Worm (Caenorhabditis elegans) whole organism, L2 larva: ENCODE data around the gene ZK809.8.

Experiments
- C34F6.9 ChIP-seq: fragments of 150-350 bp; optimal IDR thresholded peaks from 2 replicates; lab custom pipeline; 2014; ENCODE audit warnings: missing biosample characterization, missing genetic modification characterization
- F13H6.1 ChIP-seq: sonication (generic microtip); optimal IDR thresholded peaks from 2 replicates; lab custom pipeline; 2016; ENCODE audit warnings: missing genetic modification characterization, missing compliant biosample characterization
- Y55F3AM.14 ChIP-seq: fragments of 200-800 bp; sonication (Bioruptor generic); optimal IDR thresholded peaks from 2 replicates; lab custom pipeline; 2018; ENCODE audit warnings: mild to moderate bottlenecking, missing genetic modification characterization, missing compliant biosample characterization
- ZK546.5 ChIP-seq: sonication (generic microtip); optimal IDR thresholded peaks from 2 replicates; lab custom pipeline; 2017; ENCODE audit warnings: missing biosample characterization, missing genetic modification characterization
- alr-1 ChIP-seq: fragments of 150-350 bp; optimal IDR thresholded peaks from 2 replicates; lab custom pipeline; 2014; ENCODE audit warnings: missing biosample characterization, missing genetic modification characterization
- aly-2 ChIP-seq: fragments of 150-350 bp; optimal IDR thresholded peaks from 2 replicates; lab custom pipeline; 2014; ENCODE audit warnings: missing biosample characterization, missing genetic modification characterization
- ama-1 ChIP-seq: fragments of 150-350 bp; optimal IDR thresholded peaks from 2 replicates; lab custom pipeline; 2018; ENCODE audit warnings: inconsistent platforms
- ceh-16 ChIP-seq: fragments of 150-350 bp; optimal IDR thresholded peaks from 2 replicates; lab custom pipeline; 2014; ENCODE audit warnings: missing biosample characterization, missing genetic modification characterization
- ceh-82 ChIP-seq: fragments of 150-350 bp; optimal IDR thresholded peaks from 2 replicates; lab custom pipeline; 2014; ENCODE audit warnings: missing biosample characterization, missing genetic modification characterization
- crh-2 ChIP-seq: sonication (generic microtip); optimal IDR thresholded peaks from 2 replicates; lab custom pipeline; 2017; ENCODE audit warnings: missing biosample characterization, missing genetic modification characterization
- egl-27 ChIP-seq: sonication (generic microtip); optimal IDR thresholded peaks from 3 replicates; lab custom pipeline; 2017; ENCODE audit warnings: missing biosample characterization, missing genetic modification reagents, missing genetic modification characterization
- elt-1 ChIP-seq: fragments of 150-350 bp; optimal IDR thresholded peaks from 2 replicates; lab custom pipeline; 2014; ENCODE audit warnings: missing biosample characterization, missing genetic modification characterization
- fos-1 ChIP-seq: fragments of 150-350 bp; optimal IDR thresholded peaks from 2 replicates; lab custom pipeline; 2014; ENCODE audit warnings: missing biosample characterization, missing genetic modification characterization
- gmeb-1 ChIP-seq: fragments of 150-350 bp; optimal IDR thresholded peaks from 2 replicates; lab custom pipeline; 2014; ENCODE audit warnings: missing biosample characterization, missing genetic modification characterization
- lin-11 ChIP-seq: fragments of 150-350 bp; sonication (generic microtip); optimal IDR thresholded peaks from 2 replicates; lab custom pipeline; 2014; ENCODE audit warnings: missing biosample characterization, missing genetic modification characterization, inconsistent platforms, mixed read lengths
- lin-39 ChIP-seq: fragments of 150-350 bp; optimal IDR thresholded peaks from 2 replicates; lab custom pipeline; 2014; ENCODE audit warnings: missing biosample characterization, missing genetic modification reagents, missing genetic modification characterization
- lsy-2 ChIP-seq, 2 experiments: fragments of 150-350 bp in 1 of 2; sonication (generic microtip) in 1 of 2; optimal IDR thresholded peaks; 2 replicates each; lab custom pipeline; 2014 to 2017; ENCODE audit warnings: missing biosample characterization in 2 of 2, missing genetic modification characterization in 2 of 2
- mab-5 ChIP-seq: fragments of 150-350 bp; optimal IDR thresholded peaks from 2 replicates; lab custom pipeline; 2014; ENCODE audit warnings: missing biosample characterization, missing genetic modification characterization
- mbf-1 ChIP-seq: sonication (generic microtip); optimal IDR thresholded peaks from 2 replicates; lab custom pipeline; 2017; ENCODE audit warnings: missing biosample characterization, missing genetic modification characterization
- mdl-1 ChIP-seq, 2 experiments: fragments of 150-350 bp in 1 of 2; sonication (generic microtip) in 1 of 2; optimal IDR thresholded peaks; 2 replicates each; lab custom pipeline; 2017; ENCODE audit warnings: missing biosample characterization in 2 of 2, missing genetic modification characterization in 2 of 2
- nhr-10 ChIP-seq: sonication (generic microtip); optimal IDR thresholded peaks from 2 replicates; lab custom pipeline; 2017; ENCODE audit warnings: missing biosample characterization, missing genetic modification characterization
- nhr-11 ChIP-seq: fragments of 150-350 bp; optimal IDR thresholded peaks from 2 replicates; lab custom pipeline; 2014; ENCODE audit warnings: missing biosample characterization, missing genetic modification characterization
- nhr-12 ChIP-seq: fragments of 150-350 bp; optimal IDR thresholded peaks from 2 replicates; lab custom pipeline; 2014; ENCODE audit warnings: missing biosample characterization, missing genetic modification characterization
- nhr-129 ChIP-seq: fragments of 150-350 bp; optimal IDR thresholded peaks from 2 replicates; lab custom pipeline; 2014; ENCODE audit warnings: missing biosample characterization, missing genetic modification characterization
- nhr-23 ChIP-seq: fragments of 150-350 bp; optimal IDR thresholded peaks from 2 replicates; lab custom pipeline; 2014; ENCODE audit warnings: missing biosample characterization, missing genetic modification reagents, missing genetic modification characterization
- nhr-25 ChIP-seq: fragments of 150-350 bp; sonication (generic microtip); optimal IDR thresholded peaks from 3 replicates; lab custom pipeline; 2014; ENCODE audit warnings: missing biosample characterization, missing genetic modification characterization
- nhr-6 ChIP-seq: fragments of 150-350 bp; optimal IDR thresholded peaks from 2 replicates; lab custom pipeline; 2014; ENCODE audit warnings: missing biosample characterization, missing genetic modification characterization
- nhr-77 ChIP-seq: fragments of 150-350 bp; optimal IDR thresholded peaks from 2 replicates; lab custom pipeline; 2014; ENCODE audit warnings: missing biosample characterization, missing genetic modification characterization
- peb-1 ChIP-seq: fragments of 150-350 bp; optimal IDR thresholded peaks from 2 replicates; lab custom pipeline; 2014; ENCODE audit warnings: missing biosample characterization, missing genetic modification characterization
- skn-1 ChIP-seq: sonication (generic microtip); optimal IDR thresholded peaks from 2 replicates; lab custom pipeline; 2017; ENCODE audit warnings: missing biosample characterization, missing genetic modification characterization
- sma-3 ChIP-seq: sonication (generic microtip); optimal IDR thresholded peaks from 2 replicates; lab custom pipeline; 2016; ENCODE audit warnings: missing genetic modification reagents, missing genetic modification characterization, missing compliant biosample characterization
- sma-9 ChIP-seq, 2 experiments: fragments of 150-350 bp in 1 of 2; sonication (generic microtip) in 1 of 2; optimal IDR thresholded peaks; 2 replicates each; lab custom pipeline; 2014 to 2016; ENCODE audit warnings: missing genetic modification characterization in 2 of 2, mild to moderate bottlenecking in 1 of 2, missing biosample characterization in 1 of 2, missing compliant biosample characterization in 1 of 2, missing genetic modification reagents in 1 of 2, moderate library complexity in 1 of 2
- snpc-4 ChIP-seq: fragments of 150-350 bp; optimal IDR thresholded peaks from 2 replicates; lab custom pipeline; 2014; ENCODE audit warnings: missing biosample characterization, missing genetic modification characterization
- unc-39 ChIP-seq: fragments of 150-350 bp; optimal IDR thresholded peaks from 2 replicates; lab custom pipeline; 2014; ENCODE audit warnings: missing biosample characterization, missing genetic modification characterization
- unc-55 ChIP-seq: fragments of 150-350 bp; sonication (generic microtip); optimal IDR thresholded peaks from 3 replicates; lab custom pipeline; 2014; ENCODE audit warnings: missing biosample characterization, missing genetic modification reagents, missing genetic modification characterization
- zag-1 ChIP-seq: fragments of 150-350 bp; optimal IDR thresholded peaks from 2 replicates; lab custom pipeline; 2014; ENCODE audit warnings: missing biosample characterization, missing genetic modification characterization
- ztf-1 ChIP-seq: fragments of 200-800 bp; sonication (Bioruptor generic); conservative IDR thresholded peaks from 2 replicates; pipeline ENCODE4 v1.3.6; 2022; ENCODE audit warnings: missing genetic modification characterization, missing compliant biosample characterization
- ztf-11 ChIP-seq: sonication (generic microtip); optimal IDR thresholded peaks from 2 replicates; lab custom pipeline; 2017; ENCODE audit warnings: missing biosample characterization, missing genetic modification characterization
- ztf-4 ChIP-seq: fragments of 150-350 bp; optimal IDR thresholded peaks from 2 replicates; lab custom pipeline; 2014; ENCODE audit warnings: missing biosample characterization, missing genetic modification characterization

ZK809.8 gene

DNA sequence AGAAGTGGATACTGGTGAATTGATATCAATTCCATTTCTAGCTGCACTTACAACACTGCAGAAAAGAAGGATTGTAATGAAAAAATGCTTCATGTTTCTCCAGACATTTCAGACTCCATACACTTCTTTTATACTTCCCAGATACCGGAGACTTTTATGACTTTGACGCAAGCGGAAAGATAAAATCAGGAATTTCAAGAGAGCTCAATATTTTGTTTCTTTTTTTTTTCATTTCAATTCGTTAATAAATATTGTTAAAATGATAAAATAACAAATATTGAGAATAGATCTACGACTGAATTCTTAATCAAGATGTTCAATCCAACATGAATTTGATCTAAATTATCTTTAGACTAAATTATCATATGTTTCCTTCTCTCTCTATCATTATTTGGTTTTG is 23.4 kb downstream of the ZK809.8 start, which contains the start of gene lys-5:
Gene lys-5 (minus strand): TSS at position 101 of the 400 bp plus-strand sequence.
- TF ChIP-seq zag-1 (tag; lab: Kevin White, UChicago) (no peak), ztf-4 (no peak), nhr-25 (tag; lab: Kevin White, UChicago) (no peak), aly-2 (tag; lab: Kevin White, UChicago) (no peak), peb-1 (tag; lab: Kevin White, UChicago) (no peak), ztf-11 (tag; lab: Kevin White, UChicago) (no peak), ceh-82 (no peak), egl-27 (no peak), ZK546.5 (tag; lab: Kevin White, UChicago) (no peak), lsy-2 (tag; optimal IDR thresholded peaks at IDR 0.05; lab: Kevin White, UChicago) (no peak), sma-3 (GFP tag; lab: Kevin White, UChicago) (no peak)

DNA sequence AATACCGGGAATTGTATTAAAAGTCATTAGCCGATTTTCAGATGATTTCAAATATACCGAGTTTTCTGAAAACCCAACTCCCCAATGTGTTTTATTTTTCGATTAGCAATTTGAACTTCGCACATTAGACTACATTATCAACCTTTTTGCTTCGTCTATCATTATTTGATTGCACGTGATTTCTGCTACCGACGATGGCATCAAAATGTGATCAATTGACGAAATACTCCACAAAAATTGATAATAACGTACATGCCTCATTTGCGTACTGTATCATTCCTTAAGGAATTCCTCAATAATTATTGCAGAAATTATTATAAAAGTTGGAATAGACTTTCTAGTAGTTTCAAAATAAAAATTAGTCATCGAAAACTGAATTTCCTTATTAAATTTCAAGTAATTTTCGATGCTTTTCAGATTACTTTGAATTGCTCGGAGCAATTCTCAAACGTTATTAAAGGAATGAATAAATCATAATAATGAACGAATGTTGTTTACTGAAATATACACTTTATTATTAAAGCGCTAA is 25.0 kb downstream of the ZK809.8 start:
- TF ChIP-seq sma-9 (GFP tag; optimal IDR thresholded peaks at IDR 0.05; lab: Kevin White, UChicago) (peak; percentile 54), sma-9 (tag; optimal IDR thresholded peaks at IDR 0.05; lab: Kevin White, UChicago) (no peak), crh-2 (peak; percentile 27), Y55F3AM.14 (GFP tag; lab: Kevin White, UChicago) (no peak), F13H6.1 (no peak), gmeb-1 (tag; lab: Kevin White, UChicago) (peak; percentile 7), C34F6.9 (tag; lab: Kevin White, UChicago) (no peak), fos-1 (tag; lab: Kevin White, UChicago) (peak; percentile 40)

DNA sequence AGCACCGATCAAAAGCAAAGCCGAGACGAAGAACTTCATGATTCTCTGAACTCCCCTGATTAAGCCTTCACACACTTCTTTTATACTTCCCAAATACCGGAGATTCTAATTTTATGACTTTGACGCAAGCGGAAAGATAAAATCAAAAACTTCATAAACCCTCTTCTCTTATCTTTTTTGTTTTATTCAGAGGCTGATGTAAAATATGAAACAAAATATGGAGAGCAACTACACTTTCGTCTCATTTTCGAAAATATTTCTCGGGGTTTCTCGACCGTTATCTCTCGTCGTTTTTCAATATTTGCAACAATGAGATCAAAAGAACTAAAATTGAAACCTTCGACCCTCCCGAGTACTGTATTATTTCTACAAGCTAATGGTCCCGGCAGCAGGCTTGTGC is 25.8 kb downstream of the ZK809.8 start, which contains the start of gene lys-4:
Gene lys-4 (minus strand): TSS at position 115 of the 400 bp plus-strand sequence.
- TF ChIP-seq ztf-11 (tag; lab: Kevin White, UChicago) (no peak), sma-9 (GFP tag; optimal IDR thresholded peaks at IDR 0.05; lab: Kevin White, UChicago) (peak; percentile 25), sma-9 (tag; optimal IDR thresholded peaks at IDR 0.05; lab: Kevin White, UChicago) (no peak), zag-1 (tag; lab: Kevin White, UChicago) (no peak), fos-1 (tag; lab: Kevin White, UChicago) (peak; percentile 38)

DNA sequence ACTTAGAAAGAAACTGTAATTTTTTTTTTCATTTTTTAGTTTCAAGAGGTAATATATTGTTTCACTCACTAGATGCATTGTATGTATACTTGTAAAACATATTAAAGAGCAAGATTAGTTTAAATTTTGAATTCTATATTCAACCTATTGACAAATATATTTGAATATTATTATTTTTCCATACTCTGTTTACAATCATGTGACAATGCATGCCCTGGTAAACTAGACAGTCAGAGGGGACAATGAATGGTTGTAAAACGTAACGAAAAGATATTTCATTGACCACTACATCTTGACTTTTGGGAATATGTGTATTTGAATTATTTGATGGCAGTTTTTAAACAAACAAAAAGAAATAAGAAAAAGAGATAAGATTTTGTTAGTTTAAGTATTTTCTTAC is 26.5 kb downstream of the ZK809.8 start:
- TF ChIP-seq ceh-16 (no peak), lin-39 (tag; lab: Kevin White, UChicago) (no peak)

DNA sequence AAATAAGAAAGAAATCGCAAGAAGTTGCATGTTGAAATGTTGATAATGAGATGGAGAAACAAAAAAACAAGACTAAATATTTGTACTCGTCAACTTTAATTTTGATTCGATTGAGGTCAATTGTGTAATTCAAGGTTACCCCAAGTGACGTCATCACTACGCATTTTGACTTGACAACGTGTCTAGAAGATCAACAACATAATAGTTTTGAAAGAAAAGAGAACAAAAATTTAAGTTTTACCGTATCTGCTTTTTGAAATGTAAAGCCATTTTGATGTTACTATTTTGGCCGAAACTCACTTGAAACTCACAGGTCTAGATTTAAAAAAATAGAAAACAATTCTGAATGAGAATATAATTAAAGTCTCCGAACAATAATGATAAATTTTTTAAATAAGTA is 28.0 kb downstream of the ZK809.8 start, which contains the start of gene dsl-5:
Gene dsl-5 (minus strand): TSS at position 101 of the 400 bp plus-strand sequence.
- TF ChIP-seq nhr-25 (tag; lab: Kevin White, UChicago) (peak; percentile 8), mbf-1 (tag; lab: Kevin White, UChicago) (no peak)

DNA sequence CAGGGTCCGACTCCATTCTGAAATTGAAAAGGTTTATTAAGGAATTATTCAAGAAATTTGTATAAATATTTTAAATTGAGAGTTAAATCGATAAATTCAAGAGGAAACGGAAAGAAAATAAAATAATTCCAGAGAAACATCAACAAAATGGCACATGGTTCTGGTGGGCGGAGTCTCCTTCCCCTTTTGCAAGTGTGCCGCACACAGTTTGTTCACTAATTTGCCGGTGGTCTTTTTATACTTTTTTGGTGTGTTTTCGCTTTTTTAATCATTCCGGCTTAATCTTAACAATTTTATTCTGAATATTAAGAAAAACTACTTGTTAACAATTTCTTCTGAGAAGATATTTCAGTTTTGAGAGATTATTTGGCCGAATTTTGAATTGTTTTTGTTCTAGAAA is 44.0 kb downstream of the ZK809.8 start, which contains the start of the genes ragc-1 and Y24F12A.1:
Gene ragc-1 (minus strand): TSS at position 25 of the 400 bp plus-strand sequence.
Gene Y24F12A.1 (plus strand): TSS at position 346 of the 400 bp plus-strand sequence.
- TF ChIP-seq ztf-11 (tag; lab: Kevin White, UChicago) (no peak), unc-39 (tag; lab: Kevin White, UChicago) (no peak), nhr-12 (no peak), nhr-25 (tag; lab: Kevin White, UChicago) (peak; percentile 51), lin-39 (tag; lab: Kevin White, UChicago) (no peak), C34F6.9 (tag; lab: Kevin White, UChicago) (peak; percentile 72), Y55F3AM.14 (GFP tag; lab: Kevin White, UChicago) (no peak), ceh-82 (no peak), F13H6.1 (peak; percentile 29), ZK546.5 (tag; lab: Kevin White, UChicago) (no peak), elt-1 (no peak), aly-2 (tag; lab: Kevin White, UChicago) (no peak), ztf-4 (no peak), peb-1 (tag; lab: Kevin White, UChicago) (no peak), ama-1 (lab: Kevin White, UChicago) (no peak), snpc-4 (peak; percentile 18), ztf-1 (GFP tag; lab: Robert Waterston, UW) (no peak), skn-1 (tag; lab: Kevin White, UChicago) (peak; percentile 30), mbf-1 (tag; lab: Kevin White, UChicago) (no peak), alr-1 (tag; lab: Kevin White, UChicago) (no peak), nhr-77 (tag; lab: Kevin White, UChicago) (no peak), nhr-11 (tag; lab: Kevin White, UChicago) (no peak), unc-55 (peak; percentile 68), sma-3 (GFP tag; lab: Kevin White, UChicago) (peak; percentile 55), nhr-23 (tag; lab: Kevin White, UChicago) (no peak), mab-5 (tag; lab: Kevin White, UChicago) (no peak), nhr-10 (tag; lab: Kevin White, UChicago) (no peak), mdl-1 (tag; optimal IDR thresholded peaks at IDR 0.05; lab: Kevin White, UChicago) (no peak), gmeb-1 (tag; lab: Kevin White, UChicago) (peak; percentile 40), ceh-16 (no peak), lin-11 (tag; lab: Kevin White, UChicago) (no peak), sma-9 (GFP tag; optimal IDR thresholded peaks at IDR 0.05; lab: Kevin White, UChicago) (peak; percentile 18), sma-9 (tag; optimal IDR thresholded peaks at IDR 0.05; lab: Kevin White, UChicago) (no peak), nhr-6 (tag; lab: Kevin White, UChicago) (no peak), egl-27 (no peak), lsy-2 (tag; optimal IDR thresholded peaks at IDR 0.05; lab: Kevin White, UChicago) (peak in 1 of 2 experiments; percentile 72), nhr-129 (tag; lab: Kevin White, UChicago) (peak; percentile 69)
